Worm (Caenorhabditis elegans): ENCODE results near the gene nhr-96.

Gene nhr-96

DNA sequence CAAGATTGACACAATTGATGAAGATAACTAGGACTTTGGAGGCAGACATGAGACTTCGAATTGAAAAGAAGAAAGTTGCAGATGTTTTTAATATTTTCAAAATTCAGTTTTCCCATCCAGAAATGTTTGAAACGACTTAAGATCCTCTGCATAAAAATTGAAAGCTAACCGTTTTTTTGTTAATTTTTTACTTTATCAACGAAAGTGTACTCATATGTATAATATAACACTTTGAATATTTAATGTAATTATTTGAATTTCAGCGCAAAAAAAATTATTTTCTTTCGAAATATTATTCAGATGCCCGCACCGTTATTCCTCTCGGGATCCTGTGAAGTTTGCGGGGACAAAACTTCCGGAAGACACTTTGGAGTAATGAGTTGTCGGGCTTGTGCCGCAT is 6.4 kb upstream of the nhr-96 start, which contains the start of gene nhr-18:
Gene nhr-18, plus strand, starts transcription at position 301 of the 400 bp plus-strand sequence.
- TF ChIP-seq mdl-1 (tag; optimal IDR thresholded peaks at IDR 0.05) (no peak), skn-1 (tag; optimal IDR thresholded peaks at IDR 0.05) (no peak), egl-27 (tag; optimal IDR thresholded peaks at IDR 0.05) (no peak), ceh-82 (tag; optimal IDR thresholded peaks at IDR 0.05) (no peak)

DNA sequence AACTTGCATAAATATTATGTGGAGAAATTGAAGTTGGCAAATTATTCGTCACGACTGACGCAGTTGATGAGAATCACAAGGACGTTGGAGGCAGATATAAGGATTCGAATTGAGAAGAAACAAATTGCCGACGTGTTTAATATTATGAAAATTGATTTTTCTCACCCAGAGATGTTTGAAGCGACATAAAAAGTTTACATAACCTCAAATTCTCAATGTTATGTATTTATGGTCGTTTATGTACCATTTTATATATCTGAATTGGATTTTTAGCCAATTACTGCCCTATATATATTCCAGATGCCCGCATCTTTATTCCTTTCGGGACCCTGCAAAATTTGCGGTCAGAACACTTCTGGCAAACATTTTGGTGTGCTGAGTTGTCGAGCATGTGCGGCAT is 4.5 kb upstream of the nhr-96 start, which contains the start of gene nhr-126:
Gene nhr-126, plus strand, starts transcription at position 301 of the 400 bp plus-strand sequence.
- TF ChIP-seq unc-55 (GFP tag; optimal IDR thresholded peaks at IDR 0.05) = no peak

DNA sequence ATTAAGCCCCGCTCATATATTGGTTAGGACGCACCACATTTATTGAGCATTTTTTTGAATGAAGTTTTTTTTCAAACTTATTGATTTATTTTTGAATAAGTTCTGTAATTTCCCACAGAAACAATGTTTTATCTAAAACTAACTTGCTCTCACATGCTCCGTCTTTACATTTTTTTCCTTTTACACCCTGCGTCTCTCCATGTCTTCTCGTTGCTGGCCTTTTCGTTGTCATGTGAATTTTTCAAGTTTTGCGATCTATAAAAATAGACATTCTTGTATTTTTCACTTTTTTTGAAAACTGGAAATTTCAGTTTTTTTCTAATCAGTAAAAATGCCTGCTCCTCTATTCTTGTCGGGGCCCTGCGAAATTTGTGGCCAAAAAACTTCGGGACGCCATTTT is 2.4 kb upstream of the nhr-96 start, which contains the start of gene nhr-134:
Gene nhr-134, plus strand, starts transcription at position 312 of the 400 bp plus-strand sequence.
- TF ChIP-seq sma-3 (GFP tag; optimal IDR thresholded peaks at IDR 0.05) (no peak), R02D3.7 (tag; optimal IDR thresholded peaks at IDR 0.05) (no peak), fos-1 (tag; optimal IDR thresholded peaks at IDR 0.05) (peak; percentile 4), lin-39 (tag; optimal IDR thresholded peaks at IDR 0.05) (no peak), lin-13 (GFP tag; optimal IDR thresholded peaks at IDR 0.05) (no peak), unc-39 (tag; optimal IDR thresholded peaks at IDR 0.05) (no peak), nhr-12 (tag; optimal IDR thresholded peaks at IDR 0.05) (no peak), nhr-23 (tag; optimal IDR thresholded peaks at IDR 0.05) (no peak), crh-2 (tag; optimal IDR thresholded peaks at IDR 0.05) (peak; percentile 38), ztf-1 (GFP tag; conservative IDR thresholded peaks at IDR 0.05) (no peak), C34F6.9 (tag; optimal IDR thresholded peaks at IDR 0.05) (peak; percentile 34), nhr-237 (tag; optimal IDR thresholded peaks at IDR 0.05) (no peak), mbf-1 (tag; optimal IDR thresholded peaks at IDR 0.05) (no peak), snpc-4 (tag; optimal IDR thresholded peaks at IDR 0.05) (no peak), blmp-1 (tag; optimal IDR thresholded peaks at IDR 0.05; ENCODE audit: insufficient read depth) (no peak), nhr-25 (tag; optimal IDR thresholded peaks at IDR 0.05) (no peak), ztf-11 (tag; optimal IDR thresholded peaks at IDR 0.05) (no peak), ZK546.5 (tag; optimal IDR thresholded peaks at IDR 0.05) (no peak), nhr-6 (tag; optimal IDR thresholded peaks at IDR 0.05) (no peak)

DNA sequence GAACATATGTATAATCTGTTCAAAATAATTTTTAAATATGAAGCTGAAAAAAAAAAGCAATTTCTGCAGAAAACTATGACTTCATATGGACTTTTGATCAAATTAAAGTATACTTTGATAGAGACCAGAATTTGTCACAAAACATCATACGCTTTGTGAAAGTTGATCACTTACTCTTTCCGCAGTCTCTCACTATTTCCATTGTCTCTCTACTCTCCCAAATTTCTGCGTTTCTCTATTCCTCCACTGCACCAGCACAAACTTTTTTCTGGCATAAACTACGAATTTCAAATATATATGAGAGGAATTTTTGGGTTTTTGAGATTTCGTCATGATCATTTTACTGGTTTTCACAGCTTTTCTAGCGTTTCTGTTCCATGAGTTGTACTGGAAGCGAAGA is 2.6 kb downstream of the nhr-96 start, which contains the start of gene cyp-33C4:
Gene cyp-33C4, plus strand, starts transcription at position 293 of the 400 bp plus-strand sequence.
- TF ChIP-seq mab-5 (tag; optimal IDR thresholded peaks at IDR 0.05) = no peak
- TF ChIP-seq gmeb-1 (tag; optimal IDR thresholded peaks at IDR 0.05) = peak; percentile 3
- no peak for TF ChIP-seq lin-11 (tag; optimal IDR thresholded peaks at IDR 0.05)
- peak; percentile 7 for TF ChIP-seq nhr-129 (tag; optimal IDR thresholded peaks at IDR 0.05)
- no peak for TF ChIP-seq nhr-6 (tag; optimal IDR thresholded peaks at IDR 0.05)
- no peak for TF ChIP-seq egl-27 (tag; optimal IDR thresholded peaks at IDR 0.05)
- no peak for TF ChIP-seq elt-3 (tag; optimal IDR thresholded peaks at IDR 0.05)
- TF ChIP-seq zag-1 (tag; optimal IDR thresholded peaks at IDR 0.05) = no peak
- no peak for TF ChIP-seq ceh-16 (tag; optimal IDR thresholded peaks at IDR 0.05)
- TF ChIP-seq F13H6.1 (tag; optimal IDR thresholded peaks at IDR 0.05) = no peak
- no peak for TF ChIP-seq ceh-82 (tag; optimal IDR thresholded peaks at IDR 0.05)
- TF ChIP-seq unc-55 (GFP tag; optimal IDR thresholded peaks at IDR 0.05) = peak; percentile 34
- TF ChIP-seq lsy-2 (tag; optimal IDR thresholded peaks at IDR 0.05) = no peak
- TF ChIP-seq mbf-1 (tag; optimal IDR thresholded peaks at IDR 0.05) = no peak
- peak; percentile 31 for TF ChIP-seq fos-1 (tag; optimal IDR thresholded peaks at IDR 0.05)
- peak; percentile 32 for TF ChIP-seq sma-9 (GFP tag; optimal IDR thresholded peaks at IDR 0.05)
- TF ChIP-seq sma-9 (tag; optimal IDR thresholded peaks at IDR 0.05) = no peak
- TF ChIP-seq C34F6.9 (tag; optimal IDR thresholded peaks at IDR 0.05) = peak; percentile 28

- TF ChIP-seq unc-62 (GFP tag; optimal IDR thresholded peaks at IDR 0.05) (no peak), gmeb-1 (tag; optimal IDR thresholded peaks at IDR 0.05) (peak; percentile 16)
Measured at ce11 chrV:2238012-2238411, 4.7 kb downstream of the nhr-96 start.
